Fruit fly (Drosophila melanogaster) whole organism, embryonic: ENCODE measurements around the gene CG13359.

ENCODE experiments used
- CG10209 ChIP-seq: fragments of 200-800 bp; sonication (Bioruptor generic); optimal IDR thresholded peaks from 3 replicates; lab custom pipeline; 2017; ENCODE audit warnings: missing biosample characterization, mild to moderate bottlenecking, missing genetic modification characterization, missing genetic modification reagents
- CG10267 ChIP-seq: fragments of 200-800 bp; sonication (Bioruptor generic); optimal IDR thresholded peaks from 2 replicates; lab custom pipeline; 2018; ENCODE audit warnings: missing biosample characterization, mild to moderate bottlenecking, missing genetic modification characterization, moderate library complexity
- CG10462 ChIP-seq: fragments of 200-800 bp; sonication (Bioruptor generic); optimal IDR thresholded peaks from 2 replicates; lab custom pipeline; 2016; ENCODE audit warnings: missing biosample characterization, missing genetic modification characterization
- CG10565 ChIP-seq: fragments of 200-800 bp; sonication (Bioruptor generic); optimal IDR thresholded peaks from 3 replicates; lab custom pipeline; 2016; ENCODE audit warnings: missing biosample characterization, mild to moderate bottlenecking, missing genetic modification characterization
- CG11456 ChIP-seq: fragments of 200-800 bp; sonication (Bioruptor generic); IDR thresholded peaks from 3 replicates; pipeline ENCODE4 v1.3.6; 2022; ENCODE audit warnings: missing biosample characterization, missing genetic modification characterization
- CG12299 ChIP-seq: fragments of 200-800 bp; sonication (Bioruptor generic); optimal IDR thresholded peaks from 2 replicates; lab custom pipeline; 2018; ENCODE audit warnings: missing biosample characterization, mild to moderate bottlenecking, missing genetic modification characterization
- CG12391 ChIP-seq: fragments of 200-800 bp; sonication (Bioruptor generic); optimal IDR thresholded peaks from 3 replicates; lab custom pipeline; 2018; ENCODE audit warnings: missing biosample characterization, mild to moderate bottlenecking, missing genetic modification characterization, moderate library complexity
- CG14667 ChIP-seq: fragments of 200-800 bp; sonication (Bioruptor generic); IDR thresholded peaks from 2 replicates; pipeline ENCODE4 v1.3.6; 2022; ENCODE audit warnings: missing biosample characterization, missing genetic modification characterization
- CG16779 ChIP-seq: fragments of 200-800 bp; sonication (Bioruptor generic); IDR thresholded peaks from 2 replicates; pipeline ENCODE4 v1.3.6; 2022; ENCODE audit warnings: missing biosample characterization, missing genetic modification characterization
- CG16863 ChIP-seq: fragments of 200-800 bp; sonication (Bioruptor generic); optimal IDR thresholded peaks from 3 replicates; lab custom pipeline; 2016; ENCODE audit warnings: missing biosample characterization, missing genetic modification characterization
- CG17361 ChIP-seq: fragments of 200-800 bp; sonication (Bioruptor generic); IDR thresholded peaks from 3 replicates; pipeline ENCODE4 v1.3.6; 2022; ENCODE audit warnings: missing biosample characterization, missing genetic modification characterization
- CG18476 ChIP-seq: fragments of 200-800 bp; sonication (Bioruptor generic); optimal IDR thresholded peaks from 2 replicates; lab custom pipeline; 2016; ENCODE audit warnings: missing biosample characterization, mild to moderate bottlenecking, missing genetic modification characterization
- CG18764 ChIP-seq: fragments of 200-800 bp; sonication (Bioruptor generic); optimal IDR thresholded peaks from 3 replicates; lab custom pipeline; 2016; ENCODE audit warnings: missing biosample characterization, missing genetic modification characterization
- CG2116 ChIP-seq: fragments of 200-800 bp; sonication (Bioruptor generic); optimal IDR thresholded peaks from 3 replicates; lab custom pipeline; 2018; ENCODE audit warnings: missing biosample characterization, mild to moderate bottlenecking, missing genetic modification characterization
- CG2129 ChIP-seq: fragments of 200-800 bp; sonication (Bioruptor generic); IDR thresholded peaks from 2 replicates; pipeline ENCODE4 v1.3.6; 2022; ENCODE audit warnings: missing biosample characterization, missing genetic modification characterization; ENCODE audit not compliant: partially characterized antibody
- CG2678 ChIP-seq: fragments of 200-800 bp; sonication (Bioruptor generic); optimal IDR thresholded peaks from 3 replicates; lab custom pipeline; 2019; ENCODE audit warnings: missing biosample characterization, mild to moderate bottlenecking, missing genetic modification characterization, moderate library complexity
- CG4328 ChIP-seq: fragments of 200-800 bp; sonication (Bioruptor generic); optimal IDR thresholded peaks from 3 replicates; lab custom pipeline; 2017; ENCODE audit warnings: missing biosample characterization, missing genetic modification reagents, missing genetic modification characterization
- CG43689 ChIP-seq: fragments of 200-800 bp; sonication (Bioruptor generic); IDR thresholded peaks from 2 replicates; pipeline ENCODE4 v1.3.6; 2022; ENCODE audit warnings: missing biosample characterization, missing genetic modification characterization
- CG4617 ChIP-seq: fragments of 200-800 bp; sonication (Bioruptor generic); optimal IDR thresholded peaks from 3 replicates; lab custom pipeline; 2016; ENCODE audit warnings: missing biosample characterization, missing genetic modification characterization, borderline replicate concordance
- CG5180 ChIP-seq: fragments of 200-800 bp; sonication (Bioruptor generic); optimal IDR thresholded peaks from 3 replicates; lab custom pipeline; 2017; ENCODE audit warnings: missing biosample characterization, missing genetic modification characterization, mild to moderate bottlenecking, moderate library complexity, missing genetic modification reagents
- CG6689 ChIP-seq: fragments of 200-800 bp; sonication (Bioruptor generic); IDR thresholded peaks from 2 replicates; pipeline ENCODE4 v1.3.6; 2022; ENCODE audit warnings: missing biosample characterization, missing genetic modification characterization
- CG8290 ChIP-seq, 3 experiments: fragments of 200-800 bp; sonication (Bioruptor generic); optimal IDR thresholded peaks; 2 replicates each; lab custom pipeline; 2016 to 2019; ENCODE audit warnings: missing biosample characterization in 3 of 3, missing genetic modification characterization in 3 of 3, mild to moderate bottlenecking in 2 of 3, moderate library complexity in 1 of 3
- CG8944 ChIP-seq: fragments of 200-800 bp; sonication (Bioruptor generic); optimal IDR thresholded peaks from 3 replicates; lab custom pipeline; 2016; ENCODE audit warnings: missing biosample characterization, missing genetic modification characterization
- CG9797 ChIP-seq: fragments of 200-800 bp; sonication (Bioruptor generic); optimal IDR thresholded peaks from 3 replicates; lab custom pipeline; 2018; ENCODE audit warnings: missing biosample characterization, mild to moderate bottlenecking, missing genetic modification characterization
- CTCF ChIP-seq: fragments of 200-800 bp; sonication (Bioruptor generic); optimal IDR thresholded peaks from 2 replicates; lab custom pipeline; 2017; ENCODE audit warnings: missing biosample characterization, mild to moderate bottlenecking, missing genetic modification characterization, moderate library complexity
- D19A ChIP-seq: fragments of 200-800 bp; optimal IDR thresholded peaks from 3 replicates; lab custom pipeline; 2019; ENCODE audit warnings: missing biosample characterization, mild to moderate bottlenecking, missing genetic modification characterization, moderate library complexity
- Dip2 ChIP-seq: fragments of 200-800 bp; sonication (Bioruptor generic); IDR thresholded peaks from 2 replicates; pipeline ENCODE4 v1.3.6; 2022; ENCODE audit warnings: missing biosample characterization, missing genetic modification characterization
- Doc2 ChIP-seq: fragments of 200-800 bp; sonication (Bioruptor generic); IDR thresholded peaks from 2 replicates; pipeline ENCODE4 v1.3.6; 2022; ENCODE audit warnings: missing biosample characterization, missing genetic modification characterization
- H2.0 ChIP-seq: fragments of 200-800 bp; sonication (Bioruptor generic); IDR thresholded peaks from 2 replicates; pipeline ENCODE4 v1.3.6; 2022; ENCODE audit warnings: missing biosample characterization, missing genetic modification characterization
- Hr78 ChIP-seq, 2 experiments: fragments of 200-800 bp in 1 of 2; fragments of >200 bp in 1 of 2; sonication (Bioruptor generic) in 1 of 2; optimal IDR thresholded peaks; 2 replicates each; lab custom pipeline; 2017 to 2019; ENCODE audit warnings: missing biosample characterization in 2 of 2, missing genetic modification characterization in 2 of 2, mild to moderate bottlenecking in 1 of 2, moderate library complexity in 1 of 2
- Kr ChIP-seq: fragments of 200-800 bp; sonication (Bioruptor generic); optimal IDR thresholded peaks from 2 replicates; lab custom pipeline; 2017; ENCODE audit warnings: missing biosample characterization, mild to moderate bottlenecking, missing genetic modification characterization
- Pdp1 ChIP-seq, 2 experiments: fragments of 200-800 bp; sonication (Bioruptor generic); optimal IDR thresholded peaks; 3 replicates each; lab custom pipeline; 2016; ENCODE audit warnings: missing biosample characterization in 2 of 2, missing genetic modification characterization in 2 of 2, mild to moderate bottlenecking in 1 of 2, moderate library complexity in 1 of 2
- Six4 ChIP-seq: fragments of 200-800 bp; sonication (Bioruptor generic); optimal IDR thresholded peaks from 2 replicates; lab custom pipeline; 2016; ENCODE audit warnings: missing biosample characterization, missing genetic modification characterization
- Sry-δ ChIP-seq: fragments of 200-800 bp; sonication (Bioruptor generic); optimal IDR thresholded peaks from 2 replicates; lab custom pipeline; 2016; ENCODE audit warnings: missing biosample characterization, missing genetic modification characterization
- ara ChIP-seq: fragments of 200-800 bp; sonication (Bioruptor generic); IDR thresholded peaks from 2 replicates; pipeline ENCODE4 v1.3.6; 2022; ENCODE audit warnings: missing biosample characterization, missing genetic modification characterization
- az2 ChIP-seq: fragments of 200-800 bp; sonication (Bioruptor generic); optimal IDR thresholded peaks from 3 replicates; lab custom pipeline; 2016; ENCODE audit warnings: missing biosample characterization, missing genetic modification characterization
- dm ChIP-seq: fragments of 200-800 bp; sonication (Bioruptor generic); optimal IDR thresholded peaks from 3 replicates; lab custom pipeline; 2016; ENCODE audit warnings: missing biosample characterization, missing genetic modification characterization
- dpn ChIP-seq, 2 experiments: fragments of 200-800 bp; sonication (Bioruptor generic); optimal IDR thresholded peaks; 3 replicates each; lab custom pipeline; 2016; ENCODE audit warnings: missing biosample characterization in 2 of 2, missing genetic modification characterization in 2 of 2
- fd102C ChIP-seq: fragments of 200-800 bp; sonication (Bioruptor generic); optimal IDR thresholded peaks from 2 replicates; lab custom pipeline; 2018; ENCODE audit warnings: missing biosample characterization, mild to moderate bottlenecking, missing genetic modification characterization, moderate library complexity
- hb ChIP-seq: fragments of 200-800 bp; sonication (Bioruptor generic); IDR thresholded peaks from 3 replicates; pipeline ENCODE4 v1.3.6; 2022; ENCODE audit warnings: missing biosample characterization, missing genetic modification characterization; ENCODE audit not compliant: partially characterized antibody
- ind ChIP-seq: fragments of 200-800 bp; sonication (Bioruptor generic); optimal IDR thresholded peaks from 3 replicates; lab custom pipeline; 2016; ENCODE audit warnings: missing biosample characterization, missing genetic modification characterization
- ken ChIP-seq: fragments of 200-800 bp; sonication (Bioruptor generic); IDR thresholded peaks from 3 replicates; pipeline ENCODE4 v1.3.6; 2022; ENCODE audit warnings: missing biosample characterization, missing genetic modification characterization
- knrl ChIP-seq: fragments of 200-800 bp; sonication (Bioruptor generic); IDR thresholded peaks from 3 replicates; pipeline ENCODE4 v1.3.6; 2022; ENCODE audit warnings: missing biosample characterization, missing genetic modification characterization; ENCODE audit not compliant: partially characterized antibody
- lmd ChIP-seq: fragments of 200-800 bp; sonication (Bioruptor generic); IDR thresholded peaks from 2 replicates; pipeline ENCODE4 v1.3.6; 2022; ENCODE audit warnings: missing biosample characterization, missing genetic modification characterization
- otp ChIP-seq: fragments of 200-800 bp; sonication (Bioruptor generic); IDR thresholded peaks from 3 replicates; pipeline ENCODE4, ENCODE4 v1.3.6; 2022; ENCODE audit warnings: missing biosample characterization, missing genetic modification characterization
- peb ChIP-seq: fragments of 200-800 bp; sonication (Bioruptor generic); IDR thresholded peaks from 2 replicates; pipeline ENCODE4 v1.3.6; 2022; ENCODE audit warnings: missing biosample characterization, missing genetic modification characterization
- pzg ChIP-seq: fragments of 200-800 bp; sonication (Bioruptor generic); optimal IDR thresholded peaks from 3 replicates; lab custom pipeline; 2018; ENCODE audit warnings: missing biosample characterization, mild to moderate bottlenecking, missing genetic modification characterization, moderate library complexity
- ro ChIP-seq: fragments of 200-800 bp; sonication (Bioruptor generic); IDR thresholded peaks from 2 replicates; pipeline ENCODE4 v1.3.6; 2022; ENCODE audit warnings: missing biosample characterization, missing genetic modification characterization
- tap ChIP-seq: fragments of 200-800 bp; optimal IDR thresholded peaks from 3 replicates; lab custom pipeline; 2019; ENCODE audit warnings: missing biosample characterization, mild to moderate bottlenecking, missing genetic modification characterization, moderate library complexity

Gene CG13359

dm6 chrX:771431-772064, 31.7 kb downstream of the CG13359 start (continued):
- no peak for TF ChIP-seq Dip2 (GFP tag; lab: Robert Waterston, UW)
- TF ChIP-seq Hr78 (GFP tag; optimal IDR thresholded peaks at IDR 0.05; lab: Kevin White, UChicago), result no peak
- no peak for TF ChIP-seq CG10462 (GFP tag; lab: Kevin White, UChicago)
- TF ChIP-seq CG4328 (GFP tag; lab: Kevin White, UChicago), result no peak
- no peak for TF ChIP-seq CG43689 (GFP tag; lab: Robert Waterston, UW)
- no peak for TF ChIP-seq CG5180 (GFP tag; lab: Kevin White, UChicago)
- peak; percentile 53 for TF ChIP-seq az2
- peak; percentile 59 for TF ChIP-seq ara (GFP tag; lab: Robert Waterston, UW)
- TF ChIP-seq D19A (tag; lab: Kevin White, UChicago), result no peak
- TF ChIP-seq ind (GFP tag; lab: Kevin White, UChicago), result peak; percentile 33
- TF ChIP-seq CG12391 (tag; lab: Kevin White, UChicago), result peak; percentile 38

DNA sequence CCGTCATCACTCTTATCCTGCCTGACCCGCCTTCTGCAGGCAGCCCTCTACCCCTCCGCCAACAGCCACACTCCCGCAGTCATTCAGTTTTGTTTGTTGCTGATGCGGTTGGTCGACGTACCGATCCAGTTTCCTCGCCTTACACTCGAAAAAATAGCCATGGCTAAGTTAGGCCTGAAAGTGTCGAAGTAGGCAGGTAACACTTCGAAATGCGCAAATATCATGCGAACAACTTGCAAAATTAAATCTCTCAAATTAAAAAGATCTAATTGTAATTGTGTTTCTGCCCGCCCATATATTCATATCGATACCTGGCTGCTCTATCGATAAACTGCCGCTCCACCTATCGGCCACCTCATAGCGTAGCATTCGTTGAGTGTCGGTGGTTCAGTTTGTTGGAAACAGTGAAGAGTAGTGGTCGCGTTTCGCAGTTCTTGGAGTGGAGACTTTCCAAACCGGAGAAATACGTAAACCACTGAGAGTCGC, 33.6 kb downstream of the CG13359 start, which contains the start of gene fz3:
TSS of gene fz3 (plus strand) at position 307 of the 486 bp plus-strand sequence.
- TF ChIP-seq pzg (GFP tag; lab: Kevin White, UChicago) (peak; percentile 62), CG2678 (peak; percentile 13), hb (GFP tag; lab: Robert Waterston, UW) (peak; percentile 75), dpn (GFP tag; optimal IDR thresholded peaks at IDR 0.05; lab: Kevin White, UChicago) (no peak), CG10267 (peak; percentile 36), otp (GFP tag; lab: Robert Waterston, UW) (0 out of 3 replicates have a peak, but pooled peaks have one; percentile 22), CG10209 (no peak), CG9797 (GFP tag; lab: Kevin White, UChicago) (peak; percentile 14), CG18476 (GFP tag; lab: Kevin White, UChicago) (no peak), Pdp1 (GFP tag; optimal IDR thresholded peaks at IDR 0.05; lab: Kevin White, UChicago) (no peak), CG2129 (GFP tag; lab: Robert Waterston, UW) (peak; percentile 55), ken (GFP tag; lab: Robert Waterston, UW) (no peak), CG8944 (GFP tag; lab: Kevin White, UChicago) (no peak), ro (GFP tag; lab: Robert Waterston, UW) (no peak), Kr (GFP tag; lab: Kevin White, UChicago) (no peak), tap (no peak), Sry-δ (peak; percentile 77), CG14667 (GFP tag; lab: Robert Waterston, UW) (no peak), Doc2 (no peak), CG11456 (GFP tag; lab: Robert Waterston, UW) (no peak), peb (GFP tag; lab: Robert Waterston, UW) (0 out of 2 replicates have a peak, but pooled peaks have one; percentile 11), fd102C (GFP tag; lab: Kevin White, UChicago) (no peak), CG16779 (GFP tag; lab: Robert Waterston, UW) (no peak), H2.0 (GFP tag; lab: Robert Waterston, UW) (no peak), CG8290 (GFP tag; optimal IDR thresholded peaks at IDR 0.05; lab: Kevin White, UChicago) (no peak), CG8290 (tag; optimal IDR thresholded peaks at IDR 0.05; lab: Kevin White, UChicago) (peak in 1 of 2 experiments; percentile 76), CG18764 (GFP tag; lab: Kevin White, UChicago) (no peak), CG4617 (GFP tag; lab: Kevin White, UChicago) (no peak), CG16863 (no peak), CG2116 (GFP tag; lab: Kevin White, UChicago) (peak; percentile 64), CG10565 (GFP tag; lab: Kevin White, UChicago) (no peak), CTCF (GFP tag; lab: Kevin White, UChicago) (peak; percentile 88), CG6689 (no peak), CG17361 (GFP tag; lab: Robert Waterston, UW) (no peak), knrl (peak; percentile 81), Six4 (GFP tag; lab: Kevin White, UChicago) (no peak), dm (GFP tag; lab: Kevin White, UChicago) (peak; percentile 7), lmd (GFP tag; lab: Robert Waterston, UW) (no peak), CG12299 (no peak)
